Fruit fly (Drosophila melanogaster): Measurements from ENCODE around the gene CG9040.
A peak's percentile ranks its signal among the peaks of the same experiment; 100 is the strongest.

CG9040 gene

dm6 chr3L:13973377-13974111, 14.1 kb upstream of the CG9040 start, which contains the start of the genes CG13738 and Hsc70-1:
Gene CG13738, minus strand, starts transcription at chr3L:13973477.
Gene Hsc70-1, plus strand, starts transcription at chr3L:13974061.
- TF ChIP-seq EcR (GFP tag; optimal IDR thresholded peaks at IDR 0.05) (no peak), Ets98B (GFP tag; IDR thresholded peaks at IDR 0.05) (no peak), gl (tag; optimal IDR thresholded peaks at IDR 0.05) (no peak), CG8301 (tag; optimal IDR thresholded peaks at IDR 0.05) (no peak), CG34367 (tag; optimal IDR thresholded peaks at IDR 0.05) (no peak), CG10348 (GFP tag; IDR thresholded peaks at IDR 0.05) (no peak), D1 (tag; optimal IDR thresholded peaks at IDR 0.05) (no peak), Pif1A (GFP tag; optimal IDR thresholded peaks at IDR 0.05) (no peak), CG12605 (GFP tag; IDR thresholded peaks at IDR 0.05) (no peak)

dm6 chr3L:13982516-13982915, 5.2 kb upstream of the CG9040 start:
- TF ChIP-seq CG14655 (GFP tag; optimal IDR thresholded peaks at IDR 0.05) (no peak), CG4496 (GFP tag; IDR thresholded peaks at IDR 0.05) (no peak), gl (tag; optimal IDR thresholded peaks at IDR 0.05) (no peak), Snoo (tag; optimal IDR thresholded peaks at IDR 0.05) (no peak), EcR (GFP tag; optimal IDR thresholded peaks at IDR 0.05) (no peak), CG32121 (GFP tag; IDR thresholded peaks at IDR 0.05) (no peak), Pif1A (GFP tag; optimal IDR thresholded peaks at IDR 0.05) (no peak), CG34367 (tag; optimal IDR thresholded peaks at IDR 0.05) (no peak), CG9948 (tag; optimal IDR thresholded peaks at IDR 0.05) (no peak)

- no peak for TF ChIP-seq CG14655 (GFP tag; optimal IDR thresholded peaks at IDR 0.05)
- TF ChIP-seq Ets98B (GFP tag; IDR thresholded peaks at IDR 0.05), result no peak
- no peak for TF ChIP-seq CG32121 (GFP tag; IDR thresholded peaks at IDR 0.05)
- TF ChIP-seq EcR (GFP tag; optimal IDR thresholded peaks at IDR 0.05), result no peak
- no peak for TF ChIP-seq CG15710 (tag; optimal IDR thresholded peaks at IDR 0.05)
- TF ChIP-seq rn (GFP tag; IDR thresholded peaks at IDR 0.05), result no peak
Measured at dm6 chr3L:13986330-13986729, 1.3 kb upstream of the CG9040 start, which contains the start of gene CG17362. Gene CG17362, plus strand, starts transcription at chr3L:13986620.

dm6 chr3L:13991314-13991713, 3.6 kb downstream of the CG9040 start:
- TF ChIP-seq CG12605 (GFP tag; IDR thresholded peaks at IDR 0.05), result no peak
- TF ChIP-seq CG8159 (tag; optimal IDR thresholded peaks at IDR 0.05), result no peak
- peak; percentile 20 for TF ChIP-seq CG13204 (GFP tag; optimal IDR thresholded peaks at IDR 0.05)
- no peak for TF ChIP-seq Pif1B (GFP tag; optimal IDR thresholded peaks at IDR 0.05)

dm6 chr3L:13993233-13993741, 5.6 kb downstream of the CG9040 start, which contains the start of gene CG17364:
Gene CG17364, minus strand, starts transcription at chr3L:13993400.
- TF ChIP-seq CG8159 (tag; optimal IDR thresholded peaks at IDR 0.05), result no peak
- TF ChIP-seq CG32121 (GFP tag; IDR thresholded peaks at IDR 0.05), result no peak
- TF ChIP-seq CG12605 (GFP tag; IDR thresholded peaks at IDR 0.05), result no peak
- TF ChIP-seq CG4496 (GFP tag; IDR thresholded peaks at IDR 0.05), result no peak
- TF ChIP-seq CG17806 (tag; optimal IDR thresholded peaks at IDR 0.05), result no peak
- no peak for TF ChIP-seq Pif1A (GFP tag; optimal IDR thresholded peaks at IDR 0.05)
- TF ChIP-seq Pif1B (GFP tag; optimal IDR thresholded peaks at IDR 0.05), result no peak
- TF ChIP-seq CG9948 (tag; optimal IDR thresholded peaks at IDR 0.05), result no peak
- TF ChIP-seq Ets98B (GFP tag; IDR thresholded peaks at IDR 0.05), result no peak

dm6 chr3L:13993742-13994719, 6.4 kb downstream of the CG9040 start, which contains the start of gene CtsK1:
Gene CtsK1, plus strand, starts transcription at chr3L:13994231.
- TF ChIP-seq fd96Ca (GFP tag; IDR thresholded peaks at IDR 0.05), result no peak
- no peak for TF ChIP-seq CG10348 (GFP tag; IDR thresholded peaks at IDR 0.05)
- peak; percentile 45 for TF ChIP-seq CG17806 (tag; optimal IDR thresholded peaks at IDR 0.05)
- TF ChIP-seq CG34367 (tag; optimal IDR thresholded peaks at IDR 0.05), result no peak
- peak; percentile 93 for TF ChIP-seq CG4496 (GFP tag; IDR thresholded peaks at IDR 0.05)
- peak; percentile 14 for TF ChIP-seq D1 (tag; optimal IDR thresholded peaks at IDR 0.05)
- TF ChIP-seq CG12605 (GFP tag; IDR thresholded peaks at IDR 0.05), result peak; percentile 84
- peak; percentile 85 for TF ChIP-seq Ets98B (GFP tag; IDR thresholded peaks at IDR 0.05)
- TF ChIP-seq CG9948 (tag; optimal IDR thresholded peaks at IDR 0.05), result peak; percentile 50
- no peak for TF ChIP-seq Pif1A (GFP tag; optimal IDR thresholded peaks at IDR 0.05)
- TF ChIP-seq rn (GFP tag; IDR thresholded peaks at IDR 0.05), result peak; percentile 46; the same call in 1 of the 2 replicates
- peak; percentile 64; the same call in 1 of the 2 replicates for TF ChIP-seq CG32121 (GFP tag; IDR thresholded peaks at IDR 0.05)
- TF ChIP-seq CG8301 (tag; optimal IDR thresholded peaks at IDR 0.05), result peak; percentile 47
- TF ChIP-seq Snoo (tag; optimal IDR thresholded peaks at IDR 0.05), result peak; percentile 31
- TF ChIP-seq CG14655 (GFP tag; optimal IDR thresholded peaks at IDR 0.05), result no peak
- peak; percentile 15 for TF ChIP-seq EcR (GFP tag; optimal IDR thresholded peaks at IDR 0.05)
- peak; percentile 46 for TF ChIP-seq CG15710 (tag; optimal IDR thresholded peaks at IDR 0.05)
- no peak for TF ChIP-seq gl (tag; optimal IDR thresholded peaks at IDR 0.05)
- no peak for TF ChIP-seq Pif1B (GFP tag; optimal IDR thresholded peaks at IDR 0.05)
- peak; percentile 58 for TF ChIP-seq CG8159 (tag; optimal IDR thresholded peaks at IDR 0.05)
- TF ChIP-seq CG13204 (GFP tag; optimal IDR thresholded peaks at IDR 0.05), result no peak

All from whole organism, pupa.